Worm (Caenorhabditis elegans) whole organism, mixed stage, embryonic: Measurements from ENCODE around the gene F58F9.6.

Experiments used
- M03D4.4 ChIP-seq: sonication (generic microtip); optimal IDR thresholded peaks from 2 replicates; lab custom pipeline; 2017; ENCODE audit warnings: mild to moderate bottlenecking, missing genetic modification characterization, missing compliant biosample characterization
- bed-3 ChIP-seq: fragments of 200-800 bp; sonication (Bioruptor generic); optimal IDR thresholded peaks from 3 replicates; lab custom pipeline; 2018; ENCODE audit warnings: mild to moderate bottlenecking, missing genetic modification characterization, moderate library complexity, missing compliant biosample characterization
- blmp-1 ChIP-seq: fragments of 150-350 bp; optimal IDR thresholded peaks from 2 replicates; lab custom pipeline; 2014; ENCODE audit warnings: missing biosample characterization, missing genetic modification characterization
- ceh-39 ChIP-seq: fragments of 150-350 bp; optimal IDR thresholded peaks from 2 replicates; lab custom pipeline; 2014; ENCODE audit warnings: missing biosample characterization, missing genetic modification characterization
- ceh-43 ChIP-seq: fragments of 200-800 bp; sonication (Bioruptor generic); optimal IDR thresholded peaks from 2 replicates; lab custom pipeline; 2018; ENCODE audit warnings: mild to moderate bottlenecking, missing genetic modification characterization, moderate library complexity, missing compliant biosample characterization
- ceh-83 ChIP-seq: fragments of 200-800 bp; sonication (Bioruptor generic); optimal IDR thresholded peaks from 2 replicates; lab custom pipeline; 2018; ENCODE audit warnings: mild to moderate bottlenecking, missing genetic modification characterization, missing compliant biosample characterization
- ces-1 ChIP-seq: fragments of 150-350 bp; optimal IDR thresholded peaks from 2 replicates; lab custom pipeline; 2014; ENCODE audit warnings: missing biosample characterization, missing genetic modification reagents, missing genetic modification characterization
- cnd-1 ChIP-seq: fragments of 200-800 bp; sonication (Bioruptor generic); optimal IDR thresholded peaks from 2 replicates; lab custom pipeline; 2018; ENCODE audit warnings: mild to moderate bottlenecking, missing genetic modification characterization, missing compliant biosample characterization
- drap-1 ChIP-seq: fragments of 200-800 bp; sonication (Bioruptor generic); optimal IDR thresholded peaks from 3 replicates; lab custom pipeline; 2018; ENCODE audit warnings: mild to moderate bottlenecking, missing genetic modification characterization, missing compliant biosample characterization
- elt-1 ChIP-seq: sonication (generic microtip); optimal IDR thresholded peaks from 2 replicates; lab custom pipeline; 2017; ENCODE audit warnings: missing genetic modification characterization, mild to moderate bottlenecking, missing compliant biosample characterization, antibody characterized with exemption, moderate library complexity, borderline replicate concordance; ENCODE audit not compliant: insufficient read depth
- elt-3 ChIP-seq: fragments of 150-350 bp; optimal IDR thresholded peaks from 2 replicates; lab custom pipeline; 2014; ENCODE audit warnings: missing biosample characterization, missing genetic modification characterization
- flh-1 ChIP-seq: fragments of 200-800 bp; sonication (Bioruptor generic); optimal IDR thresholded peaks from 2 replicates; lab custom pipeline; 2018; ENCODE audit warnings: mild to moderate bottlenecking, missing genetic modification characterization, moderate library complexity, missing compliant biosample characterization
- ham-2 ChIP-seq: fragments of 200-800 bp; sonication (Bioruptor generic); optimal IDR thresholded peaks from 2 replicates; lab custom pipeline; 2018; ENCODE audit warnings: mild to moderate bottlenecking, missing genetic modification characterization, missing compliant biosample characterization
- lin-13 ChIP-seq: fragments of 150-350 bp; optimal IDR thresholded peaks from 2 replicates; lab custom pipeline; 2014; ENCODE audit warnings: missing biosample characterization, missing genetic modification characterization
- lin-32 ChIP-seq: fragments of 200-800 bp; sonication (Bioruptor generic); optimal IDR thresholded peaks from 2 replicates; lab custom pipeline; 2018; ENCODE audit warnings: mild to moderate bottlenecking, missing genetic modification characterization, missing compliant biosample characterization
- lsy-2 ChIP-seq: fragments of 150-350 bp; optimal IDR thresholded peaks from 2 replicates; lab custom pipeline; 2014; ENCODE audit warnings: missing biosample characterization, missing genetic modification characterization
- mab-5 ChIP-seq: fragments of 150-350 bp; optimal IDR thresholded peaks from 2 replicates; lab custom pipeline; 2014; ENCODE audit warnings: missing biosample characterization, missing genetic modification characterization
- mls-2 ChIP-seq: sonication (generic microtip); optimal IDR thresholded peaks from 2 replicates; lab custom pipeline; 2016; ENCODE audit warnings: mild to moderate bottlenecking, missing genetic modification characterization, moderate library complexity, missing compliant biosample characterization
- nhr-12 ChIP-seq: fragments of 150-350 bp; optimal IDR thresholded peaks from 2 replicates; lab custom pipeline; 2014; ENCODE audit warnings: missing biosample characterization, missing genetic modification characterization
- nhr-2 ChIP-seq: fragments of 150-350 bp; optimal IDR thresholded peaks from 2 replicates; lab custom pipeline; 2014; ENCODE audit warnings: missing biosample characterization, missing genetic modification characterization
- nhr-237 ChIP-seq: fragments of 150-350 bp; optimal IDR thresholded peaks from 2 replicates; lab custom pipeline; 2014; ENCODE audit warnings: missing biosample characterization, missing genetic modification characterization
- nhr-28 ChIP-seq: fragments of 150-350 bp; optimal IDR thresholded peaks from 2 replicates; lab custom pipeline; 2014; ENCODE audit warnings: missing biosample characterization, missing genetic modification characterization
- nhr-76 ChIP-seq: sonication (generic microtip); optimal IDR thresholded peaks from 2 replicates; lab custom pipeline; 2017; ENCODE audit warnings: missing biosample characterization, missing genetic modification characterization
- pha-4 ChIP-seq: fragments of 150-350 bp; optimal IDR thresholded peaks from 2 replicates; lab custom pipeline; 2018; ENCODE audit warnings: missing biosample characterization, missing genetic modification reagents, missing genetic modification characterization
- sem-2 ChIP-seq: fragments of 200-800 bp; sonication (Bioruptor generic); optimal IDR thresholded peaks from 2 replicates; lab custom pipeline; 2018; ENCODE audit warnings: mild to moderate bottlenecking, missing genetic modification characterization, missing compliant biosample characterization
- snpc-4 ChIP-seq: fragments of 150-350 bp; optimal IDR thresholded peaks from 2 replicates; lab custom pipeline; 2014; ENCODE audit warnings: missing biosample characterization, missing genetic modification characterization
- sptf-1 ChIP-seq: sonication (generic microtip); optimal IDR thresholded peaks from 2 replicates; lab custom pipeline; 2017; ENCODE audit warnings: mild to moderate bottlenecking, missing genetic modification characterization, moderate library complexity, missing compliant biosample characterization
- tbx-8 ChIP-seq: fragments of 200-800 bp; sonication (Bioruptor generic); optimal IDR thresholded peaks from 2 replicates; lab custom pipeline; 2018; ENCODE audit warnings: mild to moderate bottlenecking, missing genetic modification characterization, moderate library complexity, missing compliant biosample characterization
- unc-120 ChIP-seq: sonication (generic microtip); optimal IDR thresholded peaks from 2 replicates; lab custom pipeline; 2017; ENCODE audit warnings: missing genetic modification characterization, missing compliant biosample characterization; ENCODE audit not compliant: poor library complexity, severe bottlenecking
- unc-62 ChIP-seq: fragments of 150-350 bp; optimal IDR thresholded peaks from 2 replicates; lab custom pipeline; 2014; ENCODE audit warnings: missing biosample characterization, missing genetic modification reagents, missing genetic modification characterization
- zip-8 ChIP-seq: fragments of 150-350 bp; optimal IDR thresholded peaks from 2 replicates; lab custom pipeline; 2014; ENCODE audit warnings: missing biosample characterization, missing genetic modification characterization
- ztf-11 ChIP-seq: fragments of 150-350 bp; optimal IDR thresholded peaks from 2 replicates; lab custom pipeline; 2014; ENCODE audit warnings: missing biosample characterization, missing genetic modification characterization

The F58F9.6 gene

DNA sequence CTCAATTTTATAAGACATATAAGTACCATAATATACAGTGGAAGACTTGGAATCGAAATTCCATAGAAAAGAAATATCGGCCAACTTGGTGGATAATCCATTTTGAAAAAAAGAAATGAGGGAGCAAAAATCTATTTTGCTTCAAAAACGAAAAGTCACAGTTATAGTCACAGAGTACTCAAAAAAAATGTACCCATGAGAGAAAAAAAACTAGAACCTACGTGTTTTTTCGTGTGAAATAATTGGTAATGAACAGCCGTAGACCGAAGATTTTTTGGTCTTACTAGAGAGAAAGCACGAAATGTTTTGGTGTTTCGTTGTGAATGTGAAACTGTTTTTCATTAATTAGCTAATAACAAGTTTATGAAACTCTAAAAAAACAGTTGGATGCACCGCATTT lies 31.9 kb upstream of the F58F9.6 start, which contains the start of gene srv-30:
srv-30 (minus strand) TSS at position 101 of the 400 bp plus-strand sequence.
- no peak for TF ChIP-seq ztf-11
- TF ChIP-seq nhr-12, result no peak
- TF ChIP-seq lsy-2, result no peak
- TF ChIP-seq nhr-28 (tag; lab: Kevin White, UChicago), result no peak
- TF ChIP-seq bed-3, result no peak
- no peak for TF ChIP-seq flh-1
- TF ChIP-seq unc-62, result no peak
- no peak for TF ChIP-seq nhr-2 (tag; lab: Kevin White, UChicago)
- TF ChIP-seq elt-3 (tag; lab: Kevin White, UChicago), result no peak
- no peak for TF ChIP-seq tbx-8
- TF ChIP-seq mls-2 (tag; lab: Kevin White, UChicago), result no peak

DNA sequence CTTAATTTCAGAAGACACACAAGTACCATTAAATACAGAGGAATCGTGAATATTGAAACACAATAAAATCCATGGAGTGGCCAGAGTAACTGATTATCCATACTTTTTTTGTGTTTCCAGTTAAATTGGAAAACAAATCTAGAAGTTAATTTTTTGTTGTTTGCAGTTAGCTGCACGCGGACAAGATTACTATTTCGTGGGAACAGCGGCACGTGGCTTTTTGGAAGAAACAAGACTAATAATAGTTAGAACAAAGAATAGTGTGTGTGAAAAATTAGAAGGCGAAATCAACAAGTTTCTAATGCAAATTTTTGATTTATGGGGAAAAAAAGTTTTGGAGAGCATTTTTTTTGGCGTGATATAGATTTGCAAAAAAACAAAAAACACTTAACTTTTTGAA lies 29.1 kb upstream of the F58F9.6 start, which contains the start of gene srv-29:
srv-29 (minus strand) TSS at position 101 of the 400 bp plus-strand sequence.
- no peak for TF ChIP-seq lin-13
- no peak for TF ChIP-seq drap-1
- no peak for TF ChIP-seq ceh-83
- TF ChIP-seq ceh-39 (tag; lab: Kevin White, UChicago), result no peak
- no peak for TF ChIP-seq lin-32 (GFP tag; lab: Kevin White, UChicago)
- TF ChIP-seq mab-5 (tag; lab: Kevin White, UChicago), result no peak
- TF ChIP-seq blmp-1 (tag; lab: Kevin White, UChicago), result no peak
- TF ChIP-seq ces-1 (GFP tag; lab: Kevin White, UChicago), result no peak
- TF ChIP-seq nhr-76, result no peak
- no peak for TF ChIP-seq sptf-1 (tag; lab: Kevin White, UChicago)
- TF ChIP-seq nhr-2 (tag; lab: Kevin White, UChicago), result no peak
- TF ChIP-seq pha-4 (tag; lab: Kevin White, UChicago), result no peak
- no peak for TF ChIP-seq elt-3 (tag; lab: Kevin White, UChicago)
- TF ChIP-seq nhr-28 (tag; lab: Kevin White, UChicago), result no peak
- TF ChIP-seq snpc-4 (tag; lab: Kevin White, UChicago), result no peak
- no peak for TF ChIP-seq nhr-237 (tag; lab: Kevin White, UChicago)
- no peak for TF ChIP-seq zip-8 (tag; lab: Kevin White, UChicago)

ce11 chrIV:6263244-6263643 lies 25.8 kb upstream of the F58F9.6 start, which contains the start of gene srv-28:
Gene srv-28, minus strand, starts transcription at chrIV:6263344.
- TF ChIP-seq mab-5 (tag; lab: Kevin White, UChicago) (no peak), nhr-12 (no peak), lsy-2 (no peak), ham-2 (GFP tag; lab: Kevin White, UChicago) (no peak), bed-3 (no peak), elt-3 (tag; lab: Kevin White, UChicago) (no peak), snpc-4 (tag; lab: Kevin White, UChicago) (no peak), elt-1 (tag; lab: Kevin White, UChicago) (no peak)
- TF ChIP-seq, all 35 proteins: peak for 0

DNA sequence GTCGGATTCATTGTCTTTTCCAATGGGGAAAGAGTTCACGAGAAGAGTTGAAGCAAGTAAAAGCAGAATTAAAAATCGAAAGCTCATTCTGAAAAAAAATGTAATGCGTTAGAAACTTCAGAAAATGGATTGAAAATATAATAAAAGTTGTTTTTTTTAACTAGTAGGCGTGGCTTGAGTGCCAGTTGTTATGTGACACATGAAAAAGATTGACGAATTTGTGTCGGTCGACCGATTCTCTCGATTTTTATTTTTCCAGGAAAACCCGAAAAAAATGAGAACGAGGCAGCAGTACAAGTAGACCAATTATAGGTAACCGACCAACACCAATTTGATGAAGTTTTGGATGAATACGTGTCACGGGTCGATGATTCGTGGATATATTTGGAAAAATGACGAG lies 22.3 kb upstream of the F58F9.6 start, which contains the start of gene nlp-16:
nlp-16 (minus strand) TSS at position 101 of the 400 bp plus-strand sequence.
- no peak for TF ChIP-seq nhr-76
- TF ChIP-seq drap-1, result no peak
- TF ChIP-seq elt-1 (tag; lab: Kevin White, UChicago), result no peak
- no peak for TF ChIP-seq M03D4.4 (tag; lab: Kevin White, UChicago)
- TF ChIP-seq lin-13, result no peak
- TF ChIP-seq nhr-28 (tag; lab: Kevin White, UChicago), result no peak
- no peak for TF ChIP-seq ces-1 (GFP tag; lab: Kevin White, UChicago)
- no peak for TF ChIP-seq sptf-1 (tag; lab: Kevin White, UChicago)
- TF ChIP-seq ceh-83, result no peak
- TF ChIP-seq flh-1, result no peak
- no peak for TF ChIP-seq nhr-237 (tag; lab: Kevin White, UChicago)
- no peak for TF ChIP-seq tbx-8
- no peak for TF ChIP-seq nhr-12
- TF ChIP-seq ham-2 (GFP tag; lab: Kevin White, UChicago), result no peak

- TF ChIP-seq unc-120, result no peak
- no peak for TF ChIP-seq blmp-1 (tag; lab: Kevin White, UChicago)
- TF ChIP-seq mls-2 (tag; lab: Kevin White, UChicago), result no peak
- no peak for TF ChIP-seq snpc-4 (tag; lab: Kevin White, UChicago)
- no peak for TF ChIP-seq unc-62
- TF ChIP-seq nhr-237 (tag; lab: Kevin White, UChicago), result no peak
- TF ChIP-seq ceh-83, result no peak
- no peak for TF ChIP-seq mab-5 (tag; lab: Kevin White, UChicago)
- no peak for TF ChIP-seq cnd-1
- TF ChIP-seq nhr-28 (tag; lab: Kevin White, UChicago), result no peak
- no peak for TF ChIP-seq ceh-43 (GFP tag; lab: Kevin White, UChicago)
- TF ChIP-seq sem-2, result no peak
Observed at ce11 chrIV:6258967-6259366, 21.6 kb upstream of the F58F9.6 start.
